Worm (Caenorhabditis elegans): ENCODE data around the gene C16C8.20.
A peak's percentile ranks its signal among the peaks of the same experiment; 100 is the strongest.

The C16C8.20 gene

ce11 chrII:3428158-3428704 lies 18.5 kb upstream of the C16C8.20 start (continued):
- TF ChIP-seq nhr-90 (tag; optimal IDR thresholded peaks at IDR 0.05; ENCODE audit: poor library complexity), result no peak
- TF ChIP-seq fkh-4 (tag; optimal IDR thresholded peaks at IDR 0.05; ENCODE audit: borderline replicate concordance), result no peak
- no peak for TF ChIP-seq blmp-1 (tag; optimal IDR thresholded peaks at IDR 0.05)
- TF ChIP-seq pqm-1 (tag; optimal IDR thresholded peaks at IDR 0.05), result no peak
- no peak for TF ChIP-seq C34B4.2 (tag; optimal IDR thresholded peaks at IDR 0.05)
- no peak for TF ChIP-seq nhr-19 (GFP tag; conservative IDR thresholded peaks at IDR 0.05)
- peak; percentile 49 for TF ChIP-seq ces-1 (GFP tag; optimal IDR thresholded peaks at IDR 0.05)
- no peak for TF ChIP-seq egl-27 (tag; optimal IDR thresholded peaks at IDR 0.05)
- TF ChIP-seq isw-1 (GFP tag; IDR thresholded peaks at IDR 0.05), result peak; percentile 47
- TF ChIP-seq zip-4 (GFP tag; optimal IDR thresholded peaks at IDR 0.05), result no peak
- peak; percentile 16 for TF ChIP-seq nhr-71 (tag; optimal IDR thresholded peaks at IDR 0.05)
- TF ChIP-seq ceh-88 (GFP tag; IDR thresholded peaks at IDR 0.05), result no peak
- no peak for TF ChIP-seq ztf-11 (tag; optimal IDR thresholded peaks at IDR 0.05)
- no peak for TF ChIP-seq irx-1 (tag; optimal IDR thresholded peaks at IDR 0.05)
- TF ChIP-seq nhr-28 (tag; optimal IDR thresholded peaks at IDR 0.05), result no peak
- TF ChIP-seq fkh-10 (GFP tag; optimal IDR thresholded peaks at IDR 0.05), result peak; percentile 48
- peak; percentile 25 for TF ChIP-seq swsn-7 (tag; optimal IDR thresholded peaks at IDR 0.05)
- TF ChIP-seq nhr-76 (tag; optimal IDR thresholded peaks at IDR 0.05), result no peak
- TF ChIP-seq lin-35 (GFP tag; optimal IDR thresholded peaks at IDR 0.05), result peak in 1 of 2 experiments; percentile 9
- TF ChIP-seq lsy-2 (tag; optimal IDR thresholded peaks at IDR 0.05), result peak in 1 of 2 experiments; percentile 39
- peak; percentile 48 for TF ChIP-seq nhr-47 (tag; optimal IDR thresholded peaks at IDR 0.05)
- no peak for TF ChIP-seq mab-9 (GFP tag; IDR thresholded peaks at IDR 0.05)

- TF ChIP-seq nhr-20 (tag; optimal IDR thresholded peaks at IDR 0.05) (no peak), lin-15B (tag; optimal IDR thresholded peaks at IDR 0.05) (no peak), dpl-1 (GFP tag; optimal IDR thresholded peaks at IDR 0.05) (no peak), hlh-4 (tag; optimal IDR thresholded peaks at IDR 0.05) (no peak)
Observed at ce11 chrII:3429400-3429799, 17.3 kb upstream of the C16C8.20 start, which contains the start of gene C16C8.18. C16C8.18 (plus strand) TSS chrII:3429700.

DNA sequence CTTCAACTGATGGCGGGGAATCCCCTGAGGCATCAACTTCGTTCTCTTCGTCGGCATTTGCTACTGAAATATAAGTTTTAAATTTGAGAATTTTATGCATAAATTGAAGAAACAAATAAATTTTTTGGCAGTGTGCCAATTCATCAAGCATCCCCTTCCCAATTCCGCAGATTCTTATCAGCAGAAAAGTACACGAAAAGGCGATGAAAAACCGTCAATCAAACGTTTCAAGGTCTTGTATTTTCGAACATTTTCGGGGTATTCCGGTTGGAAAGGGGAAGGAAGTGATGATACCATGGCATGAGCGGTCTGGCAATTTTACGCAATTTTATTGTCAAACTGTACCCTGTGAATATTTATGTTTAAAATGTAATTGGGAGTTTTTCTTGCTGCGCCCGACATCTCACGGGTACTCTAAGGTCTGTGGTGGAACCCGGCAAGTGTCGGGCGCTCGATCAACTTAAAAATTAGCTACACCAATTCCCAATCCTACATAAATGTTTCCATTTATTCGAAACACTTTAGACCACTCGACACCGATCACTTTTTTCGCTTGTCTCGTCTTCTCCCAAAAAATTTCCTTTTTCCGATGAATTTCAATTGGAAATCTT lies 11.7 kb upstream of the C16C8.20 start:
- TF ChIP-seq ceh-8 (GFP tag; optimal IDR thresholded peaks at IDR 0.05) (no peak), lin-14 (GFP tag; optimal IDR thresholded peaks at IDR 0.05) (peak; percentile 37), dpl-1 (GFP tag; optimal IDR thresholded peaks at IDR 0.05) (no peak), snpc-4 (tag; optimal IDR thresholded peaks at IDR 0.05) (peak; percentile 75)

DNA sequence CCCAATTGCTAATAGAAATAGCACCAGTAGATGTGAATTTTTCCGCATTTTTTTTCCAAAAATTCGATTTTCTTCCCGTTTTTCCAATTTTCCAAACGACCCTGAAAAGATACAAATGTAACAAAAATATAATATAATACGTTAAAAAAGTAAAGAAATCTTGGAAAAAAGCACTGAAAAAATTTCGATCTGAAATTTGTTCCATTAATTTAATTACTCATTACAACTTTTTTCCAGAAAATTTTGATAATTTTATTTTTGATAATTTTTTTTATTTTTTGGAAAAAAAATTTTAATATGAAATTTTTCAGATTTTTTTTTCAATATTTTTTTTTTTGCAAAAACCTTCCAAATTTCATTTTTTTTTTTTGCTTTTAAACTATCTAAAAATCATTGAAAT lies 10.3 kb upstream of the C16C8.20 start, which contains the start of gene skpo-2:
skpo-2 (minus strand) TSS at position 101 of the 400 bp plus-strand sequence.
- TF ChIP-seq ztf-4 (tag; optimal IDR thresholded peaks at IDR 0.05) (no peak), tlp-1 (tag; optimal IDR thresholded peaks at IDR 0.05) (no peak), C04F5.9 (tag; optimal IDR thresholded peaks at IDR 0.05) (no peak), dpl-1 (GFP tag; optimal IDR thresholded peaks at IDR 0.05) (no peak)

- TF ChIP-seq ceh-82 (tag; optimal IDR thresholded peaks at IDR 0.05) (no peak), ama-1 (optimal IDR thresholded peaks at IDR 0.05) (no peak), nhr-84 (tag; optimal IDR thresholded peaks at IDR 0.05) (no peak), nhr-85 (tag) (no peak), nhr-12 (tag; optimal IDR thresholded peaks at IDR 0.05) (no peak), elt-2 (tag; optimal IDR thresholded peaks at IDR 0.05) (no peak), elt-3 (tag; optimal IDR thresholded peaks at IDR 0.05) (no peak), ets-5 (GFP tag; IDR thresholded peaks at IDR 0.05) (no peak), efl-1 (optimal IDR thresholded peaks at IDR 0.05) (no peak), efl-1 (GFP tag; optimal IDR thresholded peaks at IDR 0.05 in 1 of 2) (no peak), egl-13 (tag; optimal IDR thresholded peaks at IDR 0.05) (no peak), zag-1 (tag; optimal IDR thresholded peaks at IDR 0.05) (no peak), snpc-4 (tag; optimal IDR thresholded peaks at IDR 0.05) (no peak), lin-13 (GFP tag; optimal IDR thresholded peaks at IDR 0.05) (no peak), C04F5.9 (tag; optimal IDR thresholded peaks at IDR 0.05) (no peak), ceh-63 (GFP tag; optimal IDR thresholded peaks at IDR 0.05) (no peak), nhr-237 (tag; optimal IDR thresholded peaks at IDR 0.05) (no peak)
Observed at ce11 chrII:3437393-3437792, 9.4 kb upstream of the C16C8.20 start.
